Fruit fly (Drosophila melanogaster) whole organism, embryonic: ENCODE measurements around the gene Notum.

ENCODE experiments used
- CG10209 ChIP-seq: fragments of 200-800 bp; sonication (Bioruptor generic); optimal IDR thresholded peaks from 3 replicates; lab custom pipeline; 2017; ENCODE audit warnings: missing biosample characterization, mild to moderate bottlenecking, missing genetic modification characterization, missing genetic modification reagents
- CG11504 ChIP-seq: fragments of 200-800 bp; sonication (Bioruptor generic); optimal IDR thresholded peaks from 3 replicates; lab custom pipeline; 2019; ENCODE audit warnings: missing biosample characterization, mild to moderate bottlenecking, missing genetic modification characterization, moderate library complexity
- CG12299 ChIP-seq: fragments of 200-800 bp; sonication (Bioruptor generic); optimal IDR thresholded peaks from 2 replicates; lab custom pipeline; 2018; ENCODE audit warnings: missing biosample characterization, mild to moderate bottlenecking, missing genetic modification characterization
- CG1233 ChIP-seq: fragments of 200-800 bp; sonication (Bioruptor generic); optimal IDR thresholded peaks from 4 replicates; lab custom pipeline; 2018; ENCODE audit warnings: missing biosample characterization, mild to moderate bottlenecking, missing genetic modification characterization
- CG14014 ChIP-seq: fragments of 200-800 bp; sonication (Bioruptor generic); IDR thresholded peaks from 2 replicates; pipeline ENCODE4 v1.3.6; 2022; ENCODE audit warnings: missing biosample characterization, missing genetic modification characterization
- CG14441 ChIP-seq: fragments of 200-800 bp; sonication (Bioruptor generic); IDR thresholded peaks from 2 replicates; pipeline ENCODE4 v1.3.6; 2022; ENCODE audit warnings: missing biosample characterization, missing genetic modification characterization
- CG14860 ChIP-seq: fragments of 200-800 bp; sonication (Bioruptor generic); IDR thresholded peaks from 3 replicates; pipeline ENCODE4 v1.3.6; 2022; ENCODE audit warnings: missing biosample characterization, missing genetic modification characterization; ENCODE audit not compliant: partially characterized antibody
- CG17361 ChIP-seq: fragments of 200-800 bp; sonication (Bioruptor generic); IDR thresholded peaks from 3 replicates; pipeline ENCODE4 v1.3.6; 2022; ENCODE audit warnings: missing biosample characterization, missing genetic modification characterization
- CG17612 ChIP-seq: fragments of 200-800 bp; sonication (Bioruptor generic); IDR thresholded peaks from 2 replicates; pipeline ENCODE4 v1.3.6; 2022; ENCODE audit warnings: missing biosample characterization, missing genetic modification characterization
- CG17829 ChIP-seq: fragments of 200-800 bp; optimal IDR thresholded peaks from 2 replicates; lab custom pipeline; 2019; ENCODE audit warnings: missing biosample characterization, mild to moderate bottlenecking, missing genetic modification characterization, moderate library complexity
- CG18764 ChIP-seq: fragments of 200-800 bp; sonication (Bioruptor generic); optimal IDR thresholded peaks from 3 replicates; lab custom pipeline; 2016; ENCODE audit warnings: missing biosample characterization, missing genetic modification characterization
- CG3281 ChIP-seq: fragments of 200-800 bp; sonication (Bioruptor generic); optimal IDR thresholded peaks from 3 replicates; lab custom pipeline; 2017; ENCODE audit warnings: missing biosample characterization, mild to moderate bottlenecking, missing genetic modification characterization
- CG34422 ChIP-seq: fragments of 200-800 bp; sonication (Bioruptor generic); IDR thresholded peaks from 3 replicates; pipeline ENCODE4 v1.3.6; 2022; ENCODE audit warnings: missing biosample characterization, missing genetic modification characterization
- CG3847 ChIP-seq: fragments of 200-800 bp; sonication (Bioruptor generic); IDR thresholded peaks from 2 replicates; pipeline ENCODE4 v1.3.6; 2022; ENCODE audit warnings: missing biosample characterization, missing genetic modification characterization
- CG4404 ChIP-seq: fragments of 200-800 bp; sonication (Bioruptor generic); IDR thresholded peaks from 2 replicates; pipeline ENCODE4 v1.3.6; 2022; ENCODE audit warnings: missing biosample characterization, missing genetic modification characterization
- CG4424 ChIP-seq: fragments of 200-800 bp; sonication (Bioruptor generic); optimal IDR thresholded peaks from 3 replicates; lab custom pipeline; 2016; ENCODE audit warnings: missing biosample characterization, missing genetic modification characterization
- CG4820 ChIP-seq: fragments of 200-800 bp; sonication (Bioruptor generic); optimal IDR thresholded peaks from 3 replicates; lab custom pipeline; 2016; ENCODE audit warnings: missing biosample characterization, missing genetic modification characterization
- CG5180 ChIP-seq: fragments of 200-800 bp; sonication (Bioruptor generic); optimal IDR thresholded peaks from 3 replicates; lab custom pipeline; 2017; ENCODE audit warnings: missing biosample characterization, missing genetic modification characterization, mild to moderate bottlenecking, moderate library complexity, missing genetic modification reagents
- CG5953 ChIP-seq: fragments of 200-800 bp; sonication (Bioruptor generic); IDR thresholded peaks from 2 replicates; pipeline ENCODE4 v1.3.6; 2022; ENCODE audit warnings: missing biosample characterization, missing genetic modification characterization
- CG7839 ChIP-seq: fragments of 200-800 bp; sonication (Bioruptor generic); optimal IDR thresholded peaks from 3 replicates; lab custom pipeline; 2018; ENCODE audit warnings: missing biosample characterization, mild to moderate bottlenecking, missing genetic modification characterization, moderate library complexity
- Dbx ChIP-seq: fragments of 200-800 bp; sonication (Bioruptor generic); IDR thresholded peaks from 3 replicates; pipeline ENCODE4 v1.3.6; 2022; ENCODE audit warnings: missing biosample characterization, missing genetic modification characterization
- Gsc ChIP-seq: fragments of 200-800 bp; sonication (Bioruptor generic); IDR thresholded peaks from 2 replicates; pipeline ENCODE4 v1.3.6; 2022; ENCODE audit warnings: missing biosample characterization, missing genetic modification characterization
- H15 ChIP-seq: fragments of 200-800 bp; sonication (Bioruptor generic); IDR thresholded peaks from 3 replicates; pipeline ENCODE4 v1.3.6; 2022; ENCODE audit warnings: missing biosample characterization, missing genetic modification characterization
- Hey ChIP-seq: fragments of 200-800 bp; sonication (Bioruptor generic); optimal IDR thresholded peaks from 3 replicates; lab custom pipeline; 2018; ENCODE audit warnings: missing biosample characterization, mild to moderate bottlenecking, missing genetic modification characterization
- HmgZ ChIP-seq: fragments of 200-800 bp; sonication (Bioruptor generic); optimal IDR thresholded peaks from 2 replicates; lab custom pipeline; 2018; ENCODE audit warnings: missing biosample characterization, mild to moderate bottlenecking, missing genetic modification characterization
- Hr78 ChIP-seq, 2 experiments: fragments of 200-800 bp in 1 of 2; fragments of >200 bp in 1 of 2; sonication (Bioruptor generic) in 1 of 2; optimal IDR thresholded peaks; 2 replicates each; lab custom pipeline; 2017 to 2019; ENCODE audit warnings: missing biosample characterization in 2 of 2, missing genetic modification characterization in 2 of 2, mild to moderate bottlenecking in 1 of 2, moderate library complexity in 1 of 2
- Med ChIP-seq: fragments of 200-800 bp; sonication (Bioruptor generic); peaks from one replicate; lab custom pipeline; 2016; ENCODE audit warnings: missing biosample characterization, missing genetic modification characterization, mild to moderate bottlenecking, inconsistent platforms, moderate library complexity
- NK7.1 ChIP-seq: fragments of 200-800 bp; sonication (Bioruptor generic); optimal IDR thresholded peaks from 3 replicates; lab custom pipeline; 2016; ENCODE audit warnings: missing biosample characterization, missing genetic modification characterization
- Oli ChIP-seq: fragments of 200-800 bp; sonication (Bioruptor generic); optimal IDR thresholded peaks from 2 replicates; lab custom pipeline; 2018; ENCODE audit warnings: missing biosample characterization, mild to moderate bottlenecking, missing genetic modification characterization, moderate library complexity
- Rx ChIP-seq: fragments of 200-800 bp; sonication (Bioruptor generic); IDR thresholded peaks from 2 replicates; pipeline ENCODE4 v1.3.6; 2022; ENCODE audit warnings: missing biosample characterization, missing genetic modification characterization
- Sry-β ChIP-seq: fragments of 200-800 bp; sonication (Bioruptor generic); optimal IDR thresholded peaks from 2 replicates; lab custom pipeline; 2018; ENCODE audit warnings: missing biosample characterization, mild to moderate bottlenecking, missing genetic modification characterization, moderate library complexity
- Sry-δ ChIP-seq: fragments of 200-800 bp; sonication (Bioruptor generic); optimal IDR thresholded peaks from 2 replicates; lab custom pipeline; 2016; ENCODE audit warnings: missing biosample characterization, missing genetic modification characterization
- bsh ChIP-seq, 2 experiments: fragments of 200-800 bp; sonication (Bioruptor generic); optimal IDR thresholded peaks; 2 replicates each; lab custom pipeline; 2017 to 2018; ENCODE audit warnings: mild to moderate bottlenecking in 2 of 2, missing biosample characterization in 2 of 2, missing genetic modification characterization in 2 of 2, moderate library complexity in 1 of 2
- chm ChIP-seq: fragments of 200-800 bp; sonication (Bioruptor generic); IDR thresholded peaks from 2 replicates; pipeline ENCODE4 v1.3.6; 2022; ENCODE audit warnings: missing biosample characterization, missing genetic modification characterization
- cwo ChIP-seq: fragments of 200-800 bp; sonication (Bioruptor generic); optimal IDR thresholded peaks from 3 replicates; lab custom pipeline; 2017; ENCODE audit warnings: missing biosample characterization, missing genetic modification characterization, mild to moderate bottlenecking, moderate library complexity, missing genetic modification reagents
- danr ChIP-seq: fragments of 200-800 bp; sonication (Bioruptor generic); IDR thresholded peaks from 2 replicates; pipeline ENCODE4 v1.3.6; 2022; ENCODE audit warnings: missing biosample characterization, missing genetic modification characterization
- dmrt99B ChIP-seq: fragments of 200-800 bp; sonication (Bioruptor generic); optimal IDR thresholded peaks from 2 replicates; lab custom pipeline; 2018; ENCODE audit warnings: missing biosample characterization, mild to moderate bottlenecking, missing genetic modification characterization, moderate library complexity
- gce ChIP-seq: fragments of 200-800 bp; sonication (Bioruptor generic); IDR thresholded peaks from 3 replicates; pipeline ENCODE4 v1.3.6; 2022; ENCODE audit warnings: missing biosample characterization, missing genetic modification characterization
- gsb-n ChIP-seq: fragments of 200-800 bp; sonication (Bioruptor generic); optimal IDR thresholded peaks from 3 replicates; lab custom pipeline; 2018; ENCODE audit warnings: missing biosample characterization, mild to moderate bottlenecking, missing genetic modification characterization
- hkb ChIP-seq, 2 experiments: fragments of 200-800 bp in 1 of 2; fragments of >200 bp in 1 of 2; sonication (Bioruptor generic) in 1 of 2; IDR thresholded peaks in 1 of 2; optimal IDR thresholded peaks in 1 of 2; 2 replicates each; pipeline versions ENCODE4 v1.3.6 to Lab custom; 2017 to 2022; ENCODE audit warnings: missing biosample characterization in 1 of 2, missing genetic modification characterization in 1 of 2
- kah ChIP-seq: fragments of 200-800 bp; sonication (Bioruptor generic); optimal IDR thresholded peaks from 2 replicates; lab custom pipeline; 2018; ENCODE audit warnings: missing biosample characterization, mild to moderate bottlenecking, missing genetic modification characterization
- lola ChIP-seq, 3 experiments: fragments of >200 bp in 2 of 3; fragments of 200-800 bp in 1 of 3; sonication (Bioruptor generic) in 1 of 3; optimal IDR thresholded peaks; 2 replicates each; lab custom pipeline; 2017 to 2019; ENCODE audit warnings: missing biosample characterization in 3 of 3, missing genetic modification characterization in 3 of 3, mild to moderate bottlenecking in 1 of 3, moderate library complexity in 1 of 3
- lov ChIP-seq, 2 experiments: fragments of 200-800 bp in 1 of 2; fragments of >200 bp in 1 of 2; sonication (Bioruptor generic) in 1 of 2; IDR thresholded peaks in 1 of 2; optimal IDR thresholded peaks in 1 of 2; 2 replicates in 1 of 2; 3 replicates in 1 of 2; pipeline versions ENCODE4 v1.3.6 to Lab custom; 2017 to 2022; ENCODE audit warnings: missing biosample characterization in 1 of 2, missing genetic modification characterization in 1 of 2
- nau ChIP-seq: fragments of 200-800 bp; sonication (Bioruptor generic); optimal IDR thresholded peaks from 3 replicates; lab custom pipeline; 2017; ENCODE audit warnings: missing biosample characterization, mild to moderate bottlenecking, missing genetic modification characterization, missing genetic modification reagents
- oc ChIP-seq: fragments of 200-800 bp; sonication (Bioruptor generic); optimal IDR thresholded peaks from 2 replicates; lab custom pipeline; 2018; ENCODE audit warnings: missing biosample characterization, mild to moderate bottlenecking, missing genetic modification characterization, moderate library complexity
- scrt ChIP-seq: fragments of 200-800 bp; sonication (Bioruptor generic); optimal IDR thresholded peaks from 2 replicates; lab custom pipeline; 2018; ENCODE audit warnings: missing biosample characterization, mild to moderate bottlenecking, missing genetic modification characterization, moderate library complexity
- slbo ChIP-seq: fragments of 200-800 bp; sonication (Bioruptor generic); IDR thresholded peaks from 2 replicates; pipeline ENCODE4 v1.3.6; 2022; ENCODE audit warnings: missing biosample characterization, missing genetic modification characterization
- tio ChIP-seq: fragments of 200-800 bp; sonication (Bioruptor generic); optimal IDR thresholded peaks from 2 replicates; lab custom pipeline; 2017; ENCODE audit warnings: missing biosample characterization, missing genetic modification characterization, inconsistent platforms
- zfh2 ChIP-seq: fragments of 200-800 bp; sonication (Bioruptor generic); optimal IDR thresholded peaks from 2 replicates; lab custom pipeline; 2016; ENCODE audit warnings: missing biosample characterization, missing genetic modification characterization

Gene Notum

dm6 chr3L:15977565-15977964, 45.7 kb upstream of the Notum start (continued):
- no peak for TF ChIP-seq Hey
- no peak for TF ChIP-seq zfh2 (GFP tag; lab: Kevin White, UChicago)
- TF ChIP-seq CG17829 (tag; lab: Kevin White, UChicago): peak; percentile 55
- peak; percentile 66 for TF ChIP-seq CG14441 (GFP tag; lab: Robert Waterston, UW)
- 0 out of 2 replicates have a peak, but pooled peaks have one; percentile 22 for TF ChIP-seq Gsc (GFP tag; lab: Robert Waterston, UW)
- TF ChIP-seq CG4404: peak; percentile 45; the same call in 1 of the 2 replicates
- no peak for TF ChIP-seq CG3847 (GFP tag; lab: Robert Waterston, UW)
- no peak for TF ChIP-seq Sry-β (GFP tag; lab: Kevin White, UChicago)
- no peak for TF ChIP-seq kah
- peak; percentile 58; the same call in 1 of the 3 replicates for TF ChIP-seq Dbx (GFP tag; lab: Robert Waterston, UW)
- TF ChIP-seq tio: no peak
- peak; percentile 8 for TF ChIP-seq NK7.1
- TF ChIP-seq Sry-δ (GFP tag; lab: Kevin White, UChicago): no peak
- TF ChIP-seq danr (GFP tag; lab: Robert Waterston, UW): peak; percentile 31; the same call in 1 of the 2 replicates
- TF ChIP-seq cwo (GFP tag; lab: Kevin White, UChicago): peak; percentile 52
- TF ChIP-seq CG12299 (tag; lab: Kevin White, UChicago): no peak
- peak; percentile 49 for TF ChIP-seq CG1233 (GFP tag; lab: Kevin White, UChicago)
- TF ChIP-seq HmgZ: no peak
- TF ChIP-seq hkb (optimal IDR thresholded peaks at IDR 0.05; lab: Kevin White, UChicago): no peak
- TF ChIP-seq hkb (GFP tag; IDR thresholded peaks at IDR 0.05; lab: Robert Waterston, UW): peak; percentile 72
- TF ChIP-seq Rx (GFP tag; lab: Robert Waterston, UW): peak; percentile 27; the same call in 1 of the 2 replicates
- TF ChIP-seq gce (GFP tag; lab: Robert Waterston, UW): peak; percentile 54; the same call in 2 of the 3 replicates
- TF ChIP-seq nau: no peak
- no peak for TF ChIP-seq lov (optimal IDR thresholded peaks at IDR 0.05; lab: Kevin White, UChicago)
- no peak for TF ChIP-seq lov (GFP tag; IDR thresholded peaks at IDR 0.05; lab: Robert Waterston, UW)
- peak; percentile 58 for TF ChIP-seq slbo (GFP tag; lab: Robert Waterston, UW)
- TF ChIP-seq CG17361: peak; percentile 52; the same call in 2 of the 3 replicates
- TF ChIP-seq CG18764 (GFP tag; lab: Kevin White, UChicago): peak; percentile 10
- peak; percentile 37; the same call in 2 of the 3 replicates for TF ChIP-seq H15
- TF ChIP-seq CG7839: peak; percentile 75
- TF ChIP-seq CG34422 (GFP tag; lab: Robert Waterston, UW): peak; percentile 67; the same call in 2 of the 3 replicates
- peak; percentile 28 for TF ChIP-seq CG10209
- peak; percentile 72 for TF ChIP-seq CG11504
- TF ChIP-seq scrt (GFP tag; lab: Kevin White, UChicago): peak; percentile 33
- peak; percentile 35 for TF ChIP-seq CG3281 (GFP tag; lab: Kevin White, UChicago)
- TF ChIP-seq CG14014 (GFP tag; lab: Robert Waterston, UW): no peak
- peak; percentile 46; the same call in 1 of the 2 replicates for TF ChIP-seq CG17612 (GFP tag; lab: Robert Waterston, UW)
- no peak for TF ChIP-seq CG5180
- TF ChIP-seq CG5953 (GFP tag; lab: Robert Waterston, UW): no peak
- no peak for TF ChIP-seq gsb-n (tag; lab: Kevin White, UChicago)
- TF ChIP-seq bsh (GFP tag; optimal IDR thresholded peaks at IDR 0.05; lab: Kevin White, UChicago): peak in 1 of 2 experiments; percentile 36
- TF ChIP-seq CG4820: peak; percentile 42
- TF ChIP-seq Oli: peak; percentile 36
- TF ChIP-seq CG14860 (GFP tag; lab: Robert Waterston, UW): no peak
- no peak for TF ChIP-seq chm
- TF ChIP-seq CG4424: peak; percentile 27
- TF ChIP-seq oc: no peak
- no peak for TF ChIP-seq lola (GFP tag; optimal IDR thresholded peaks at IDR 0.05; lab: Kevin White, UChicago)
- peak; percentile 72 for TF ChIP-seq dmrt99B
- no peak for TF ChIP-seq Hr78 (GFP tag; optimal IDR thresholded peaks at IDR 0.05; lab: Kevin White, UChicago)
- peak; percentile 69 for TF ChIP-seq Med (GFP tag; lab: Kevin White, UChicago)
